Worm (Caenorhabditis elegans) whole organism, L4/young adult: Measurements from ENCODE around the gene srx-65.

Experiments used
- dao-5 ChIP-seq: sonication (generic microtip); optimal IDR thresholded peaks from 2 replicates; lab custom pipeline; 2016; ENCODE audit warnings: missing genotype, missing genetic modification characterization, moderate library complexity, missing compliant biosample characterization
- him-1 ChIP-seq: sonication (generic microtip); optimal IDR thresholded peaks from 2 replicates; lab custom pipeline; 2016; ENCODE audit warnings: missing genotype, missing genetic modification reagents, missing genetic modification characterization, missing compliant biosample characterization

ce11 chrV:3961235-3961634 is 39.5 kb downstream of the srx-65 start, which contains the start of gene cyp-34A6:
- TF ChIP-seq dao-5 (tag; lab: Kevin White, UChicago), result no peak
- no peak for TF ChIP-seq him-1 (tag; lab: Kevin White, UChicago)
